Worm (Caenorhabditis elegans): Measurements from ENCODE around the gene K10D11.3.

DNA sequence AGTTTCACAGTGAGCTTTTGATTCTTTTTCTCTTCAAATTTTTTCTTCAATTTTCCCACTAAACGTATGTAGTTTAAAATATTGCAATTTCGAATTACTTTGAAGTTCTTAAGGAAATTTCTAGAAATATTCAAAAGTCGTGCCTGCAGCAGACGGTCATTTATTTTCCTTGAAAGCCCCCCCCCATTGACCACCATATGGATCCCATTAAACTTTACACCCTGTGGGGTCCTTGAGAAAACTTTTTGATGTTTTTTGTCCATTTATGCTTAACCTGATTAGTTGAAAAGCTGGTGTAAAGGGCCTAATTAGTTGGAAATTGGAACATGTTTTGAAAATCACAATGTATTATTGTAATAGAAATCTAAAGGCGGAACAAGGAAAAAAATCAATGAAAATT, 23.6 kb upstream of the K10D11.3 start:
- TF ChIP-seq mcd-1 (GFP tag; IDR thresholded peaks at IDR 0.05) (no peak), Y56A3A.18 (GFP tag; IDR thresholded peaks at IDR 0.05) (no peak), ztf-18 (tag; optimal IDR thresholded peaks at IDR 0.05) (no peak), die-1 (tag; optimal IDR thresholded peaks at IDR 0.05) (no peak), madf-10 (tag; optimal IDR thresholded peaks at IDR 0.05) (no peak), ama-1 (optimal IDR thresholded peaks at IDR 0.05) (no peak), ama-1 (GFP tag; optimal IDR thresholded peaks at IDR 0.05) (no peak), repo-1 (tag; optimal IDR thresholded peaks at IDR 0.05) (no peak), unc-62 (GFP tag; optimal IDR thresholded peaks at IDR 0.05) (no peak), F52B5.7 (tag; optimal IDR thresholded peaks at IDR 0.05) (no peak), dpl-1 (GFP tag; optimal IDR thresholded peaks at IDR 0.05) (no peak), snpc-4 (GFP tag; optimal IDR thresholded peaks at IDR 0.05) (no peak), snpc-4 (tag; optimal IDR thresholded peaks at IDR 0.05) (no peak), snpc-1.1 (tag; optimal IDR thresholded peaks at IDR 0.05; ENCODE audit: insufficient read depth) (no peak)
